Fruit fly (Drosophila melanogaster): Measurements from ENCODE around the gene Remo.

Gene Remo

DNA sequence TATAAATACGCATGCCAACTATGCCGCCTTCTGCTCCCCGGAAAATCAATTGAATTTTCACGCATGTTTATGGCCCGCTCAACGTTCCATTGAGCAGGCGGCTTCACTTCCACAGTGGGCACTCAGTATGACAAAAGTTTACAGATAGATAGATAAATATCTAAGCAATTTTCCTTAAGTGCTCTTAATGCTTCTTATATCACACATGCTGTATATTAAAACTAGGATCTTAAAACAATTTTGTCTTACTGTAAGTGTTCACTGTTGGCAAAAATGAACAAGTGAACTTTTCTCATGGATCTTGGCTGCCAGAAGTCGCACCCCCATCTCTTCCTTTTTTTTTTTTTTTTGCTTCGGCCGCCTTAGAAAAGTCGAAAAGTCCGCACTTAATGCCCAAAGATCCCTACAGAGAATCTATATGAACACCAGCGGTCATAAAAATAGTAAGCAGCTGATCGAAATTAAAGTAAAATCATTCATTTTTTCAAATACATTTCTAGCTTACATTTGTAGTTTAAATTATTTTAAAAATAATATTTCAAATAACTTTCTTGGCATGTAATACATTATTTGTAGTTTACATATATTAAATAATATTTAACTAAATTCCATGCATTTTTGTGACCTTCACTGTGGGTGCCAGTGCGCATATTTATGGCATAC is 34.7 kb upstream of the Remo start (continued):
- peak; percentile 43 for TF ChIP-seq CG9437 (GFP tag; optimal IDR thresholded peaks at IDR 0.05)
- TF ChIP-seq unpg (GFP tag; optimal IDR thresholded peaks at IDR 0.05) = peak; percentile 31
- TF ChIP-seq Ada2b (GFP tag; IDR thresholded peaks at IDR 0.05) = peak; percentile 43; the same call in 1 of the 2 replicates
- TF ChIP-seq Xbp1 (GFP tag; optimal IDR thresholded peaks at IDR 0.05) = peak; percentile 30
- TF ChIP-seq ken (GFP tag; IDR thresholded peaks at IDR 0.05) = peak; percentile 67
- TF ChIP-seq ase (GFP tag; IDR thresholded peaks at IDR 0.05) = 0 out of 3 replicates have a peak, but pooled peaks have one; percentile 29
- TF ChIP-seq Sox102F (GFP tag; optimal IDR thresholded peaks at IDR 0.05) = peak; percentile 57
- no peak for TF ChIP-seq Dp (GFP tag; optimal IDR thresholded peaks at IDR 0.05)
- 0 out of 2 replicates have a peak, but pooled peaks have one; percentile 22 for TF ChIP-seq CG32772 (GFP tag; IDR thresholded peaks at IDR 0.05)
- TF ChIP-seq CG6791 (GFP tag; IDR thresholded peaks at IDR 0.05; ENCODE audit: partially characterized antibody) = no peak
- no peak for TF ChIP-seq usp (GFP tag; optimal IDR thresholded peaks at IDR 0.05)
- TF ChIP-seq row (GFP tag; IDR thresholded peaks at IDR 0.05) = peak; percentile 71
- no peak for TF ChIP-seq slou (GFP tag; optimal IDR thresholded peaks at IDR 0.05)
- peak; percentile 21; the same call in 1 of the 2 replicates for TF ChIP-seq CG4730 (GFP tag; IDR thresholded peaks at IDR 0.05)
- peak; percentile 23; the same call in 1 of the 2 replicates for TF ChIP-seq seq (GFP tag; IDR thresholded peaks at IDR 0.05)
- peak; percentile 30; the same call in 1 of the 4 replicates for TF ChIP-seq Gug (GFP tag; IDR thresholded peaks at IDR 0.05)
- TF ChIP-seq tap (tag; optimal IDR thresholded peaks at IDR 0.05) = peak; percentile 25
- TF ChIP-seq hbn (GFP tag; IDR thresholded peaks at IDR 0.05; ENCODE audit: partially characterized antibody) = no peak
- TF ChIP-seq Ets65A (GFP tag) = peak; percentile 93
- TF ChIP-seq CG1647 (GFP tag; optimal IDR thresholded peaks at IDR 0.05) = no peak
- TF ChIP-seq sob (GFP tag; IDR thresholded peaks at IDR 0.05) = 0 out of 2 replicates have a peak, but pooled peaks have one; percentile 17
- TF ChIP-seq pum (GFP tag; optimal IDR thresholded peaks at IDR 0.05) = peak; percentile 17
- TF ChIP-seq prd (optimal IDR thresholded peaks at IDR 0.05) = no peak
- TF ChIP-seq prd (GFP tag; IDR thresholded peaks at IDR 0.05) = peak; percentile 30
- TF ChIP-seq Xrp1 (GFP tag; IDR thresholded peaks at IDR 0.05) = peak; percentile 22
- TF ChIP-seq CG11696 (GFP tag; IDR thresholded peaks at IDR 0.05) = no peak
- peak; percentile 77 for TF ChIP-seq CG14441 (GFP tag; IDR thresholded peaks at IDR 0.05)
- TF ChIP-seq CG7372 (GFP tag; IDR thresholded peaks at IDR 0.05) = 0 out of 2 replicates have a peak, but pooled peaks have one; percentile 16
- no peak for TF ChIP-seq sna (GFP tag; IDR thresholded peaks at IDR 0.05; ENCODE audit: partially characterized antibody)
- TF ChIP-seq MTF-1 (GFP tag; optimal IDR thresholded peaks at IDR 0.05; ENCODE audit: borderline replicate concordance) = no peak
- TF ChIP-seq zfh1 (GFP tag; IDR thresholded peaks at IDR 0.05) = peak; percentile 57; the same call in 2 of the 3 replicates
- peak; percentile 24 for TF ChIP-seq Sox100B (GFP tag; optimal IDR thresholded peaks at IDR 0.05)
- TF ChIP-seq D19A (tag; optimal IDR thresholded peaks at IDR 0.05) = no peak
- TF ChIP-seq CG2678 (tag; optimal IDR thresholded peaks at IDR 0.05) = peak; percentile 56
- TF ChIP-seq CG13894 (tag; optimal IDR thresholded peaks at IDR 0.05) = no peak
- TF ChIP-seq HLH54F (GFP tag; optimal IDR thresholded peaks at IDR 0.05) = peak; percentile 44
- TF ChIP-seq CG3726 (GFP tag; IDR thresholded peaks at IDR 0.05) = 0 out of 3 replicates have a peak, but pooled peaks have one; percentile 35
- peak; percentile 27 for TF ChIP-seq Hmr (GFP tag; optimal IDR thresholded peaks at IDR 0.05)
- no peak for TF ChIP-seq CG2116 (GFP tag; optimal IDR thresholded peaks at IDR 0.05)
- peak; percentile 31 for TF ChIP-seq Meics (GFP tag; optimal IDR thresholded peaks at IDR 0.05)
- TF ChIP-seq CG17829 (tag; optimal IDR thresholded peaks at IDR 0.05) = peak; percentile 32
- no peak for TF ChIP-seq zf30C (GFP tag; optimal IDR thresholded peaks at IDR 0.05)
- no peak for TF ChIP-seq psq (GFP tag; optimal IDR thresholded peaks at IDR 0.05)
- TF ChIP-seq CG14014 (GFP tag; IDR thresholded peaks at IDR 0.05) = no peak; the same call in 1 of the 2 replicates
- TF ChIP-seq CG10267 (tag; optimal IDR thresholded peaks at IDR 0.05) = peak; percentile 15
- peak; percentile 40 for TF ChIP-seq ind (GFP tag; optimal IDR thresholded peaks at IDR 0.05)
- TF ChIP-seq dati (GFP tag; IDR thresholded peaks at IDR 0.05) = no peak
- TF ChIP-seq CG1792 (GFP tag; optimal IDR thresholded peaks at IDR 0.05) = peak; percentile 24
- TF ChIP-seq CG11695 (GFP tag; IDR thresholded peaks at IDR 0.05) = peak; percentile 57; the same call in 1 of the 3 replicates
- TF ChIP-seq CG9215 (GFP tag; IDR thresholded peaks at IDR 0.05) = peak; percentile 35; the same call in 1 of the 2 replicates
